Worm (Caenorhabditis elegans) whole organism, L2 larva: ENCODE measurements around the gene fbxb-10.

Source experiments
- alr-1 ChIP-seq: fragments of 150-350 bp; optimal IDR thresholded peaks from 2 replicates; lab custom pipeline; 2014; ENCODE audit warnings: missing biosample characterization, missing genetic modification characterization
- ama-1 ChIP-seq: fragments of 150-350 bp; optimal IDR thresholded peaks from 2 replicates; lab custom pipeline; 2018; ENCODE audit warnings: inconsistent platforms
- ceh-82 ChIP-seq: fragments of 150-350 bp; optimal IDR thresholded peaks from 2 replicates; lab custom pipeline; 2014; ENCODE audit warnings: missing biosample characterization, missing genetic modification characterization
- crh-2 ChIP-seq: sonication (generic microtip); optimal IDR thresholded peaks from 2 replicates; lab custom pipeline; 2017; ENCODE audit warnings: missing biosample characterization, missing genetic modification characterization
- egl-27 ChIP-seq: sonication (generic microtip); optimal IDR thresholded peaks from 3 replicates; lab custom pipeline; 2017; ENCODE audit warnings: missing biosample characterization, missing genetic modification reagents, missing genetic modification characterization
- gmeb-1 ChIP-seq: fragments of 150-350 bp; optimal IDR thresholded peaks from 2 replicates; lab custom pipeline; 2014; ENCODE audit warnings: missing biosample characterization, missing genetic modification characterization
- lin-13 ChIP-seq: fragments of 150-350 bp; optimal IDR thresholded peaks from 2 replicates; lab custom pipeline; 2014; ENCODE audit warnings: missing biosample characterization, missing genetic modification reagents, missing genetic modification characterization
- nhr-11 ChIP-seq: fragments of 150-350 bp; optimal IDR thresholded peaks from 2 replicates; lab custom pipeline; 2014; ENCODE audit warnings: missing biosample characterization, missing genetic modification characterization
- nhr-21 ChIP-seq: fragments of 150-350 bp; optimal IDR thresholded peaks from 2 replicates; lab custom pipeline; 2014; ENCODE audit warnings: missing biosample characterization, missing genetic modification characterization
- nhr-237 ChIP-seq: fragments of 150-350 bp; optimal IDR thresholded peaks from 2 replicates; lab custom pipeline; 2014; ENCODE audit warnings: missing biosample characterization, missing genetic modification characterization
- nhr-6 ChIP-seq: fragments of 150-350 bp; optimal IDR thresholded peaks from 2 replicates; lab custom pipeline; 2014; ENCODE audit warnings: missing biosample characterization, missing genetic modification characterization
- nhr-77 ChIP-seq: fragments of 150-350 bp; optimal IDR thresholded peaks from 2 replicates; lab custom pipeline; 2014; ENCODE audit warnings: missing biosample characterization, missing genetic modification characterization
- skn-1 ChIP-seq: sonication (generic microtip); optimal IDR thresholded peaks from 2 replicates; lab custom pipeline; 2017; ENCODE audit warnings: missing biosample characterization, missing genetic modification characterization
- zag-1 ChIP-seq: fragments of 150-350 bp; optimal IDR thresholded peaks from 2 replicates; lab custom pipeline; 2014; ENCODE audit warnings: missing biosample characterization, missing genetic modification characterization

DNA sequence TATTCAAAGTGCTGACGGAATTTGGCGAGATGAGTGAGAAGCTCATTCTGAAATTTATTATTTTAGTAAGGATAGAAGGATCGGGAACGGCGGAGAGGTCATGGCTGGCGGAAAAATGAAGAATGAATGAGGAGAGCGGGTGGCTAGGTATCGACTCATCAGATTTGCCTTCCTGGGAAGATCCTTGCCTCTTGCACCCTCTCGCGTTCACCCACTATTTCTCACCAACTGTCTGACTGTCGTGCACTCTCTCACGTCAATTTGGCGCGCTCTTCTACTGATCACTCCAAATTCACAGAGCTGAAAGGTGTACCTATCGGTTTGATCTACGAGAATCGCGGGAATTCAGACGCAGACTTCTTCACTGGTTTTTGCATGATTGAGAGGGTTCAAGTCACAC is 29.9 kb upstream of the fbxb-10 start, which contains the start of gene fbxb-97:
- no peak for TF ChIP-seq gmeb-1
- no peak for TF ChIP-seq alr-1 (tag; lab: Kevin White, UChicago)
- TF ChIP-seq nhr-77 (tag; lab: Kevin White, UChicago) = no peak
- no peak for TF ChIP-seq nhr-21 (tag; lab: Kevin White, UChicago)
- TF ChIP-seq skn-1 (tag; lab: Kevin White, UChicago) = no peak
- no peak for TF ChIP-seq ama-1 (lab: Kevin White, UChicago)
- no peak for TF ChIP-seq egl-27
- no peak for TF ChIP-seq nhr-11
- no peak for TF ChIP-seq ceh-82
- TF ChIP-seq nhr-6 = no peak
- TF ChIP-seq zag-1 = no peak
- no peak for TF ChIP-seq crh-2 (tag; lab: Kevin White, UChicago)
- TF ChIP-seq nhr-237 = no peak
- no peak for TF ChIP-seq lin-13
